Fruit fly (Drosophila melanogaster) whole organism, embryonic: ENCODE measurements around the gene fd96Cb.

Experiments used
- Bgb ChIP-seq: fragments of 200-800 bp; sonication (Bioruptor generic); IDR thresholded peaks from 2 replicates; pipeline ENCODE4 v1.3.6; 2022; ENCODE audit warnings: missing biosample characterization, missing genetic modification characterization; ENCODE audit not compliant: partially characterized antibody
- CG10147 ChIP-seq: fragments of 200-800 bp; sonication (Bioruptor generic); optimal IDR thresholded peaks from 2 replicates; lab custom pipeline; 2019; ENCODE audit warnings: missing biosample characterization, mild to moderate bottlenecking, missing genetic modification characterization, moderate library complexity
- CG10543 ChIP-seq: fragments of 200-800 bp; sonication (Bioruptor generic); optimal IDR thresholded peaks from 3 replicates; lab custom pipeline; 2017; ENCODE audit warnings: missing biosample characterization, mild to moderate bottlenecking, missing genetic modification characterization, moderate library complexity
- CG10565 ChIP-seq: fragments of 200-800 bp; sonication (Bioruptor generic); optimal IDR thresholded peaks from 3 replicates; lab custom pipeline; 2016; ENCODE audit warnings: missing biosample characterization, mild to moderate bottlenecking, missing genetic modification characterization
- CG11695 ChIP-seq: fragments of 200-800 bp; sonication (Bioruptor generic); IDR thresholded peaks from 3 replicates; pipeline ENCODE4 v1.3.6; 2022; ENCODE audit warnings: missing biosample characterization, missing genetic modification characterization
- CG12104 ChIP-seq: fragments of 200-800 bp; sonication (Bioruptor generic); optimal IDR thresholded peaks from 3 replicates; lab custom pipeline; 2016; ENCODE audit warnings: missing biosample characterization, missing genetic modification characterization
- CG14860 ChIP-seq: fragments of 200-800 bp; sonication (Bioruptor generic); IDR thresholded peaks from 3 replicates; pipeline ENCODE4 v1.3.6; 2022; ENCODE audit warnings: missing biosample characterization, missing genetic modification characterization; ENCODE audit not compliant: partially characterized antibody
- CG15514 ChIP-seq: fragments of 200-800 bp; sonication (Bioruptor generic); optimal IDR thresholded peaks from 3 replicates; lab custom pipeline; 2017; ENCODE audit warnings: missing biosample characterization, missing genetic modification characterization, mild to moderate bottlenecking, moderate library complexity, missing genetic modification reagents
- CG1602 ChIP-seq: fragments of 200-800 bp; sonication (Bioruptor generic); optimal IDR thresholded peaks from 3 replicates; lab custom pipeline; 2016; ENCODE audit warnings: missing biosample characterization, missing genetic modification characterization
- CG1603 ChIP-seq: fragments of 200-800 bp; sonication (Bioruptor generic); optimal IDR thresholded peaks from 2 replicates; lab custom pipeline; 2019; ENCODE audit warnings: missing biosample characterization, mild to moderate bottlenecking, missing genetic modification characterization, moderate library complexity
- CG16863 ChIP-seq: fragments of 200-800 bp; sonication (Bioruptor generic); optimal IDR thresholded peaks from 3 replicates; lab custom pipeline; 2016; ENCODE audit warnings: missing biosample characterization, missing genetic modification characterization
- CG18262 ChIP-seq: fragments of 200-800 bp; optimal IDR thresholded peaks from 3 replicates; lab custom pipeline; 2019; ENCODE audit warnings: missing biosample characterization, mild to moderate bottlenecking, missing genetic modification characterization, moderate library complexity
- CG30020 ChIP-seq: fragments of 200-800 bp; optimal IDR thresholded peaks from 2 replicates; lab custom pipeline; 2019; ENCODE audit warnings: missing biosample characterization, mild to moderate bottlenecking, missing genetic modification characterization, moderate library complexity
- CG31365 ChIP-seq: fragments of 200-800 bp; sonication (Bioruptor generic); optimal IDR thresholded peaks from 2 replicates; lab custom pipeline; 2018; ENCODE audit warnings: missing biosample characterization, mild to moderate bottlenecking, missing genetic modification characterization
- CG3995 ChIP-seq: fragments of 200-800 bp; sonication (Bioruptor generic); optimal IDR thresholded peaks from 3 replicates; lab custom pipeline; 2016; ENCODE audit warnings: missing biosample characterization, missing genetic modification characterization
- CG6272 ChIP-seq: fragments of 200-800 bp; sonication (Bioruptor generic); IDR thresholded peaks from 2 replicates; pipeline ENCODE4 v1.3.6; 2022; ENCODE audit warnings: missing biosample characterization, missing genetic modification characterization
- CG8290 ChIP-seq, 3 experiments: fragments of 200-800 bp; sonication (Bioruptor generic); optimal IDR thresholded peaks; 2 replicates each; lab custom pipeline; 2016 to 2019; ENCODE audit warnings: missing biosample characterization in 3 of 3, missing genetic modification characterization in 3 of 3, mild to moderate bottlenecking in 2 of 3, moderate library complexity in 1 of 3
- Dad ChIP-seq: fragments of 200-800 bp; sonication (Bioruptor generic); optimal IDR thresholded peaks from 3 replicates; lab custom pipeline; 2016; ENCODE audit warnings: missing biosample characterization, missing genetic modification characterization
- Dp ChIP-seq: fragments of 200-800 bp; sonication (Bioruptor generic); optimal IDR thresholded peaks from 2 replicates; lab custom pipeline; 2018; ENCODE audit warnings: missing biosample characterization, mild to moderate bottlenecking, missing genetic modification characterization, moderate library complexity
- Eip74EF ChIP-seq, 2 experiments: fragments of 200-800 bp in 1 of 2; fragments of >200 bp in 1 of 2; sonication (Bioruptor generic) in 1 of 2; optimal IDR thresholded peaks; 2 replicates each; lab custom pipeline; 2017 to 2019; ENCODE audit warnings: missing biosample characterization in 2 of 2, missing genetic modification characterization in 2 of 2, mild to moderate bottlenecking in 1 of 2, moderate library complexity in 1 of 2
- Elba2 ChIP-seq: fragments of 200-800 bp; sonication (Bioruptor generic); optimal IDR thresholded peaks from 3 replicates; lab custom pipeline; 2016; ENCODE audit warnings: missing biosample characterization, missing genetic modification characterization
- HLH54F ChIP-seq: fragments of 200-800 bp; sonication (Bioruptor generic); optimal IDR thresholded peaks from 3 replicates; lab custom pipeline; 2016; ENCODE audit warnings: missing biosample characterization, missing genetic modification characterization
- HLHmδ ChIP-seq: fragments of 200-800 bp; sonication (Bioruptor generic); optimal IDR thresholded peaks from 2 replicates; lab custom pipeline; 2018; ENCODE audit warnings: missing biosample characterization, mild to moderate bottlenecking, missing genetic modification characterization, moderate library complexity
- Hmx ChIP-seq: fragments of 200-800 bp; sonication (Bioruptor generic); optimal IDR thresholded peaks from 2 replicates; lab custom pipeline; 2016; ENCODE audit warnings: missing biosample characterization, missing genetic modification characterization
- Lim3 ChIP-seq: fragments of 200-800 bp; sonication (Bioruptor generic); IDR thresholded peaks from 2 replicates; pipeline ENCODE4 v1.3.6; 2022; ENCODE audit warnings: missing biosample characterization, missing genetic modification characterization
- Mrtf ChIP-seq: fragments of 200-800 bp; sonication (Bioruptor generic); IDR thresholded peaks from 3 replicates; pipeline ENCODE4 v1.3.6; 2022; ENCODE audit warnings: missing biosample characterization, missing genetic modification characterization
- Myb ChIP-seq: fragments of 200-800 bp; sonication (Bioruptor generic); optimal IDR thresholded peaks from 2 replicates; lab custom pipeline; 2016; ENCODE audit warnings: missing biosample characterization, missing genetic modification characterization
- Nf-YA ChIP-seq: fragments of 200-800 bp; sonication (Bioruptor generic); IDR thresholded peaks from 2 replicates; pipeline ENCODE4 v1.3.6; 2022; ENCODE audit warnings: missing biosample characterization, missing genetic modification characterization
- Ptx1 ChIP-seq: fragments of 200-800 bp; sonication (Bioruptor generic); IDR thresholded peaks from 2 replicates; pipeline ENCODE4 v1.3.6; 2022; ENCODE audit warnings: missing biosample characterization, missing genetic modification characterization
- Side ChIP-seq: fragments of 200-800 bp; sonication (Bioruptor generic); optimal IDR thresholded peaks from 2 replicates; lab custom pipeline; 2016; ENCODE audit warnings: missing biosample characterization, missing genetic modification characterization
- Sin3A ChIP-seq: fragments of >200 bp; optimal IDR thresholded peaks from 2 replicates; lab custom pipeline; 2018
- Usf ChIP-seq: fragments of 200-800 bp; sonication (Bioruptor generic); optimal IDR thresholded peaks from 2 replicates; lab custom pipeline; 2017; ENCODE audit warnings: missing genotype, missing biosample characterization, missing genetic modification characterization
- cas ChIP-seq: fragments of 200-800 bp; sonication (Bioruptor generic); IDR thresholded peaks from 2 replicates; pipeline ENCODE4 v1.3.6; 2022; ENCODE audit warnings: missing biosample characterization, missing genetic modification characterization
- gfzf ChIP-seq: fragments of 200-800 bp; sonication (Bioruptor generic); optimal IDR thresholded peaks from 2 replicates; lab custom pipeline; 2016; ENCODE audit warnings: missing biosample characterization, mild to moderate bottlenecking, missing genetic modification characterization, moderate library complexity
- her ChIP-seq: fragments of 200-800 bp; sonication (Bioruptor generic); optimal IDR thresholded peaks from 2 replicates; lab custom pipeline; 2016; ENCODE audit warnings: missing biosample characterization, missing genetic modification characterization
- kni ChIP-seq: fragments of 200-800 bp; sonication (Bioruptor generic); optimal IDR thresholded peaks from 3 replicates; lab custom pipeline; 2017; ENCODE audit warnings: mild to moderate bottlenecking, missing biosample characterization, missing genetic modification reagents, missing genetic modification characterization
- lmd ChIP-seq: fragments of 200-800 bp; sonication (Bioruptor generic); IDR thresholded peaks from 2 replicates; pipeline ENCODE4 v1.3.6; 2022; ENCODE audit warnings: missing biosample characterization, missing genetic modification characterization
- pfk ChIP-seq: fragments of 200-800 bp; sonication (Bioruptor generic); optimal IDR thresholded peaks from 2 replicates; lab custom pipeline; 2018; ENCODE audit warnings: missing biosample characterization, mild to moderate bottlenecking, missing genetic modification characterization, moderate library complexity
- phol ChIP-seq: fragments of 200-800 bp; sonication (Bioruptor generic); optimal IDR thresholded peaks from 3 replicates; lab custom pipeline; 2018; ENCODE audit warnings: missing biosample characterization, mild to moderate bottlenecking, missing genetic modification characterization, moderate library complexity
- pzg ChIP-seq: fragments of 200-800 bp; sonication (Bioruptor generic); optimal IDR thresholded peaks from 3 replicates; lab custom pipeline; 2018; ENCODE audit warnings: missing biosample characterization, mild to moderate bottlenecking, missing genetic modification characterization, moderate library complexity
- salm ChIP-seq: fragments of 200-800 bp; sonication (Bioruptor generic); optimal IDR thresholded peaks from 2 replicates; lab custom pipeline; 2018; ENCODE audit warnings: missing biosample characterization, mild to moderate bottlenecking, missing genetic modification characterization
- sd ChIP-seq: fragments of 200-800 bp; sonication (Bioruptor generic); optimal IDR thresholded peaks from 3 replicates; lab custom pipeline; 2018; ENCODE audit warnings: missing biosample characterization, mild to moderate bottlenecking, missing genetic modification characterization, moderate library complexity
- sens-2 ChIP-seq: fragments of 200-800 bp; sonication (Bioruptor generic); IDR thresholded peaks from 2 replicates; pipeline ENCODE4 v1.3.6; 2022; ENCODE audit warnings: missing biosample characterization, missing genetic modification characterization
- seq ChIP-seq: fragments of 200-800 bp; sonication (Bioruptor generic); IDR thresholded peaks from 2 replicates; pipeline ENCODE4 v1.3.6; 2022; ENCODE audit warnings: missing biosample characterization, missing genetic modification characterization
- sisA ChIP-seq: fragments of 200-800 bp; sonication (Bioruptor generic); IDR thresholded peaks from 2 replicates; pipeline ENCODE4 v1.3.6; 2022; ENCODE audit warnings: missing biosample characterization, missing genetic modification characterization
- sug ChIP-seq: fragments of 200-800 bp; optimal IDR thresholded peaks from 2 replicates; lab custom pipeline; 2019; ENCODE audit warnings: missing biosample characterization, mild to moderate bottlenecking, missing genetic modification characterization, moderate library complexity
- trh ChIP-seq: fragments of 200-800 bp; sonication (Bioruptor generic); optimal IDR thresholded peaks from 2 replicates; lab custom pipeline; 2016; ENCODE audit warnings: missing biosample characterization, missing genetic modification characterization

Gene fd96Cb

DNA sequence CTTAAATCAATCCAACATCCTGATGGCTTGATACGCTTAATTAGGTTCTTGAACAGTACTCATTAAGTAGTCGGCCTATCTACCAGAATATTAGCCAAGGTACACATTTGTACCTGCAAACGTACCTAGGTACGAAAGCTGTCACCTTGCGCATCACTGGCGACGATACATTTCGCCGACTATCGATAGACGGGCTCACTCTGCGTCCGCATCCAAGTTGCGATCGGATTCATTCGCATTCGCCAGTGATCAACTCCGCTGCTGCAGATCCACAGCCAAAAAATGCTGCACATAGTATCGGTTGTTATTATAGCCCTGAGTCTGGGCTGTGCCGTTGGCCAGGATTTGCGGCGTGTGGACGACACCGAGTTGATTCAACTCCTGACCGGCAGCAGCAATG is 47.3 kb upstream of the fd96Cb start, which contains the start of gene CG11790 (continued):
- no peak for TF ChIP-seq sug
- TF ChIP-seq CG14860 = peak; percentile 71
- no peak for TF ChIP-seq salm

DNA sequence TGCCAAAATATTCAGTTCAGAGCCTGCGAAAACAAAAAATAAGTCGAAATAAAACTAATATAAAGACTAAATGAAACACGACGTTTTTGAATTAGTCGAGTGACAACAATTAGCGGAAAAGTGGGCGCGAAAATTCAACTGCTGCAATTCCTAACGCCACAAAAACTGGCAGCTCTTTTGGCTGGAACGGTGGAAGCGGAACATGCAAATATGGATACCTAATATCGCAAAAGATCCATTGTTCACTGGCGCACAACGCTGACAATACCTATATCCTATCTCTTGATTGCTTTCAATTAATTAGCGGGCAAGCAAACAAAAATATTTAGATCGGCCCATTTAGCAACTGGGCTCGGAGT is 45.5 kb upstream of the fd96Cb start, which contains the start of gene CG11791:
Gene CG11791, plus strand, starts transcription at position 234 of the 359 bp plus-strand sequence.
- TF ChIP-seq CG10565 (GFP tag; lab: Kevin White, UChicago) (no peak), Lim3 (GFP tag; lab: Robert Waterston, UW) (no peak), CG1603 (tag; lab: Kevin White, UChicago) (peak; percentile 95), Sin3A (lab: Kevin White, UChicago) (peak; percentile 17), her (GFP tag; lab: Kevin White, UChicago) (no peak), Dp (peak; percentile 71), Ptx1 (GFP tag; lab: Robert Waterston, UW) (no peak), CG16863 (GFP tag; lab: Kevin White, UChicago) (no peak), kni (GFP tag; lab: Kevin White, UChicago) (no peak), gfzf (GFP tag; lab: Kevin White, UChicago) (peak; percentile 65), CG30020 (tag; lab: Kevin White, UChicago) (peak; percentile 36), phol (tag; lab: Kevin White, UChicago) (peak; percentile 6), HLH54F (GFP tag; lab: Kevin White, UChicago) (peak; percentile 1), sd (tag; lab: Kevin White, UChicago) (no peak), CG8290 (GFP tag; optimal IDR thresholded peaks at IDR 0.05; lab: Kevin White, UChicago) (no peak), CG8290 (tag; optimal IDR thresholded peaks at IDR 0.05; lab: Kevin White, UChicago) (peak in 1 of 2 experiments; percentile 11), pfk (GFP tag; lab: Kevin White, UChicago) (peak; percentile 95), CG3995 (GFP tag; lab: Kevin White, UChicago) (peak; percentile 83), CG15514 (peak; percentile 29), Myb (GFP tag; lab: Kevin White, UChicago) (peak; percentile 43), Dad (GFP tag; lab: Kevin White, UChicago) (no peak), CG10147 (GFP tag; lab: Kevin White, UChicago) (no peak), pzg (GFP tag; lab: Kevin White, UChicago) (peak; percentile 28)

DNA sequence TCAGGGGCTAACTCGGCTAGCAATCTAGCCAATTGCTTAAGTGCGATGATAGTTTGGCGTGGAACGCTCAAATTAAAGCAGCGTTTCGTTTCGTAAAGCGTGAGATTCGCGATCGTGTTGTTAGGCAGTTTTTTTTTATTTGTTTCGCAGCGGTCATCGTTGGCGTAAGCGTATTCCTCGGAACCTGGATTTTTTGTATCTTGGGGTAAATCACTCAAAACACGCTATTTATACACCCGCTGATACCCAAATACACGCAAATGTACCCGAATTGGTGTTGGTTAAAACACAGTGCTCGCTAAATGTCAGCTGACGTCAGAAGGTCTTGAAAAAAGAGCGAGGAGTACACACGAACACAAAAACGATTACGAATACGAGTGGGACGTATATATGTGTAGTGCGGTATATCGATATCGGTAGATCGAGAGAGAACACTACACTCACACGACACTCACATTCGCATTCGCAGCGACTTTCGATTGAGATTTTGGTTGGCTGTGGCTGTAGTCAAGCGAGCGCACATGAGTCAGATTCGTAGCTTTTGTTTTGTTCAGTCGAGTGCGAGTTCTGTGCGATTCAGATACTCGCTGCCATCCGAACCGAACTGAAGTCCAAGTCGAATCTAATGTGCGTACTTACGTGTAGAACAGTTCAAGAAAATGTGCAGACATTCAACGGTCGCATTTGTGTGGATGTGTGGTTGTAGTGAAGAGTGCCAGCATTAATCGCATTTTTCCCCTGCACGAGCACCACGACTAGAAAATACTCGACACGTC is 44.9 kb upstream of the fd96Cb start:
- TF ChIP-seq sisA (GFP tag; lab: Robert Waterston, UW) = no peak
- TF ChIP-seq Usf (GFP tag; lab: Kevin White, UChicago) = no peak
- peak; percentile 28 for TF ChIP-seq CG31365 (tag; lab: Kevin White, UChicago)
- TF ChIP-seq CG16863 (GFP tag; lab: Kevin White, UChicago) = no peak
- no peak for TF ChIP-seq Bgb (GFP tag; lab: Robert Waterston, UW)
- no peak for TF ChIP-seq Mrtf (GFP tag; lab: Robert Waterston, UW)
- TF ChIP-seq cas (GFP tag; lab: Robert Waterston, UW) = no peak
- TF ChIP-seq Nf-YA (GFP tag; lab: Robert Waterston, UW) = no peak
- TF ChIP-seq trh (GFP tag; lab: Kevin White, UChicago) = no peak
- TF ChIP-seq seq = no peak
- TF ChIP-seq Hmx (GFP tag; lab: Kevin White, UChicago) = no peak
- no peak for TF ChIP-seq lmd (GFP tag; lab: Robert Waterston, UW)
- TF ChIP-seq Side = no peak
- no peak for TF ChIP-seq CG1602
- TF ChIP-seq HLHmδ (GFP tag; lab: Kevin White, UChicago) = peak; percentile 73
- no peak for TF ChIP-seq CG12104
- peak in 1 of 2 experiments; percentile 35 for TF ChIP-seq Eip74EF (GFP tag; optimal IDR thresholded peaks at IDR 0.05; lab: Kevin White, UChicago)
- TF ChIP-seq CG18262 (tag; lab: Kevin White, UChicago) = peak; percentile 18
- TF ChIP-seq sens-2 (GFP tag; lab: Robert Waterston, UW) = no peak
- no peak for TF ChIP-seq Elba2
- peak; percentile 49 for TF ChIP-seq gfzf (GFP tag; lab: Kevin White, UChicago)
- no peak for TF ChIP-seq CG6272 (GFP tag; lab: Robert Waterston, UW)
- no peak for TF ChIP-seq CG11695
- TF ChIP-seq CG10543 (GFP tag; lab: Kevin White, UChicago) = peak; percentile 91
